Worm (Caenorhabditis elegans) whole organism, L3 larva: ENCODE results near the gene fbxa-154.

Experiments
- ama-1 ChIP-seq: fragments of 150-350 bp; optimal IDR thresholded peaks from 2 replicates; lab custom pipeline; 2018
- egl-27 ChIP-seq: sonication (generic microtip); optimal IDR thresholded peaks from 4 replicates; lab custom pipeline; 2017; ENCODE audit warnings: missing biosample characterization, missing genetic modification reagents, missing genetic modification characterization
- fos-1 ChIP-seq: fragments of 150-350 bp; optimal IDR thresholded peaks from 2 replicates; lab custom pipeline; 2014; ENCODE audit warnings: missing biosample characterization, missing genetic modification characterization
- nhr-12 ChIP-seq: fragments of 150-350 bp; optimal IDR thresholded peaks from 2 replicates; lab custom pipeline; 2014; ENCODE audit warnings: missing biosample characterization, missing genetic modification characterization
- nhr-28 ChIP-seq: fragments of 150-350 bp; optimal IDR thresholded peaks from 2 replicates; lab custom pipeline; 2014; ENCODE audit warnings: missing biosample characterization, missing genetic modification characterization

ce11 chrV:15572613-15573012, 32.3 kb downstream of the fbxa-154 start, which contains the start of gene fbxa-94:
- TF ChIP-seq fos-1 (tag; lab: Kevin White, UChicago) (no peak), egl-27 (tag; lab: Kevin White, UChicago) (no peak), nhr-28 (tag; lab: Kevin White, UChicago) (no peak), ama-1 (lab: Kevin White, UChicago) (no peak), nhr-12 (tag; lab: Kevin White, UChicago) (no peak)
